Worm (Caenorhabditis elegans): ENCODE results near the gene srlf-32.
A peak's percentile ranks its signal among the peaks of the same experiment; 100 is the strongest.

- TF ChIP-seq dpl-1 (GFP tag; optimal IDR thresholded peaks at IDR 0.05) (no peak), nfya-1 (tag; optimal IDR thresholded peaks at IDR 0.05; ENCODE audit: borderline replicate concordance, insufficient read depth) (no peak), ceh-27 (GFP tag; optimal IDR thresholded peaks at IDR 0.05) (peak; percentile 66), F55B11.4 (tag; optimal IDR thresholded peaks at IDR 0.05; ENCODE audit: borderline replicate concordance, insufficient read depth) (no peak), him-1 (tag; optimal IDR thresholded peaks at IDR 0.05) (no peak), hrde-1 (tag; optimal IDR thresholded peaks at IDR 0.05; ENCODE audit: borderline replicate concordance) (no peak)
These were observed 30.6 kb downstream of the srlf-32 start for ce11 chrIV:11956387-11956786.

All from whole organism, young adult.